Fruit fly (Drosophila melanogaster) whole organism, embryonic: ENCODE results near the gene CG11975.

Experiments used
- ATbp ChIP-seq: fragments of 200-800 bp; sonication (Bioruptor generic); optimal IDR thresholded peaks from 2 replicates; lab custom pipeline; 2017; ENCODE audit warnings: missing biosample characterization, mild to moderate bottlenecking, missing genetic modification characterization, missing genetic modification reagents
- BEAF-32 ChIP-seq: fragments of 200-800 bp; sonication (Bioruptor generic); optimal IDR thresholded peaks from 3 replicates; lab custom pipeline; 2017; ENCODE audit warnings: missing biosample characterization, missing genetic modification characterization, mild to moderate bottlenecking, moderate library complexity, missing genetic modification reagents
- CG10267 ChIP-seq: fragments of 200-800 bp; sonication (Bioruptor generic); optimal IDR thresholded peaks from 2 replicates; lab custom pipeline; 2018; ENCODE audit warnings: missing biosample characterization, mild to moderate bottlenecking, missing genetic modification characterization, moderate library complexity
- CG10366 ChIP-seq: fragments of 200-800 bp; sonication (Bioruptor generic); IDR thresholded peaks from 2 replicates; pipeline ENCODE4 v1.3.6; 2022; ENCODE audit warnings: missing biosample characterization, missing genetic modification characterization
- CG11093 ChIP-seq: fragments of 200-800 bp; sonication (Bioruptor generic); IDR thresholded peaks from 3 replicates; pipeline ENCODE4 v1.3.6; 2022; ENCODE audit warnings: missing biosample characterization, missing genetic modification characterization
- CG11560 ChIP-seq: fragments of 200-800 bp; sonication (Bioruptor generic); IDR thresholded peaks from 3 replicates; pipeline ENCODE4 v1.3.6; 2022; ENCODE audit warnings: missing biosample characterization, missing genetic modification characterization
- CG12391 ChIP-seq: fragments of 200-800 bp; sonication (Bioruptor generic); optimal IDR thresholded peaks from 3 replicates; lab custom pipeline; 2018; ENCODE audit warnings: missing biosample characterization, mild to moderate bottlenecking, missing genetic modification characterization, moderate library complexity
- CG15073 ChIP-seq: fragments of 200-800 bp; sonication (Bioruptor generic); optimal IDR thresholded peaks from 2 replicates; lab custom pipeline; 2016; ENCODE audit warnings: missing biosample characterization, missing genetic modification characterization
- CG16813 ChIP-seq: fragments of 200-800 bp; sonication (Bioruptor generic); IDR thresholded peaks from 3 replicates; pipeline ENCODE4 v1.3.6; 2022; ENCODE audit warnings: missing biosample characterization, missing genetic modification characterization; ENCODE audit not compliant: partially characterized antibody
- CG18262 ChIP-seq: fragments of 200-800 bp; optimal IDR thresholded peaks from 3 replicates; lab custom pipeline; 2019; ENCODE audit warnings: missing biosample characterization, mild to moderate bottlenecking, missing genetic modification characterization, moderate library complexity
- CG1832 ChIP-seq: fragments of 200-800 bp; sonication (Bioruptor generic); optimal IDR thresholded peaks from 2 replicates; lab custom pipeline; 2017; ENCODE audit warnings: missing biosample characterization, mild to moderate bottlenecking, missing genetic modification characterization, inconsistent platforms
- CG31441 ChIP-seq: fragments of 200-800 bp; sonication (Bioruptor generic); IDR thresholded peaks from 2 replicates; pipeline ENCODE4 v1.3.6; 2022; ENCODE audit warnings: missing biosample characterization, missing genetic modification characterization
- CG3163 ChIP-seq: fragments of 200-800 bp; sonication (Bioruptor generic); optimal IDR thresholded peaks from 3 replicates; lab custom pipeline; 2016; ENCODE audit warnings: missing biosample characterization, missing genetic modification characterization
- CG32772 ChIP-seq: fragments of 200-800 bp; sonication (Bioruptor generic); IDR thresholded peaks from 2 replicates; pipeline ENCODE4 v1.3.6; 2022; ENCODE audit warnings: missing biosample characterization, missing genetic modification characterization
- CG33213 ChIP-seq: fragments of 200-800 bp; sonication (Bioruptor generic); optimal IDR thresholded peaks from 3 replicates; lab custom pipeline; 2016; ENCODE audit warnings: missing biosample characterization, missing genetic modification characterization
- CG34224 ChIP-seq: fragments of 200-800 bp; sonication (Bioruptor generic); IDR thresholded peaks from 3 replicates; pipeline ENCODE4 v1.3.6; 2022; ENCODE audit warnings: missing biosample characterization, missing genetic modification characterization; ENCODE audit not compliant: partially characterized antibody
- CG34422 ChIP-seq: fragments of 200-800 bp; sonication (Bioruptor generic); IDR thresholded peaks from 3 replicates; pipeline ENCODE4 v1.3.6; 2022; ENCODE audit warnings: missing biosample characterization, missing genetic modification characterization
- CG3838 ChIP-seq: fragments of 200-800 bp; sonication (Bioruptor generic); optimal IDR thresholded peaks from 3 replicates; lab custom pipeline; 2016; ENCODE audit warnings: missing biosample characterization, missing genetic modification characterization
- CG4424 ChIP-seq: fragments of 200-800 bp; sonication (Bioruptor generic); optimal IDR thresholded peaks from 3 replicates; lab custom pipeline; 2016; ENCODE audit warnings: missing biosample characterization, missing genetic modification characterization
- CG5953 ChIP-seq: fragments of 200-800 bp; sonication (Bioruptor generic); IDR thresholded peaks from 2 replicates; pipeline ENCODE4 v1.3.6; 2022; ENCODE audit warnings: missing biosample characterization, missing genetic modification characterization
- CG6175 ChIP-seq: fragments of 200-800 bp; sonication (Bioruptor generic); IDR thresholded peaks from 3 replicates; pipeline ENCODE4 v1.3.6; 2022; ENCODE audit warnings: missing biosample characterization, missing genetic modification characterization
- CG6254 ChIP-seq: fragments of 200-800 bp; sonication (Bioruptor generic); optimal IDR thresholded peaks from 3 replicates; lab custom pipeline; 2017; ENCODE audit warnings: mild to moderate bottlenecking, missing biosample characterization, missing genetic modification reagents, missing genetic modification characterization
- CG7357 ChIP-seq: fragments of 200-800 bp; sonication (Bioruptor generic); IDR thresholded peaks from 3 replicates; pipeline ENCODE4 v1.3.6; 2022; ENCODE audit warnings: missing biosample characterization, missing genetic modification characterization
- CG8089 ChIP-seq: fragments of 200-800 bp; sonication (Bioruptor generic); optimal IDR thresholded peaks from 3 replicates; lab custom pipeline; 2016; ENCODE audit warnings: missing biosample characterization, missing genetic modification characterization
- CG8944 ChIP-seq: fragments of 200-800 bp; sonication (Bioruptor generic); optimal IDR thresholded peaks from 3 replicates; lab custom pipeline; 2016; ENCODE audit warnings: missing biosample characterization, missing genetic modification characterization
- CrebB ChIP-seq: fragments of 200-800 bp; sonication (Bioruptor generic); optimal IDR thresholded peaks from 3 replicates; lab custom pipeline; 2018; ENCODE audit warnings: missing biosample characterization, mild to moderate bottlenecking, missing genetic modification characterization
- D ChIP-seq, 2 experiments: fragments of 200-800 bp in 1 of 2; fragments of >200 bp in 1 of 2; sonication (Bioruptor generic) in 1 of 2; optimal IDR thresholded peaks; 2 replicates in 1 of 2; 3 replicates in 1 of 2; lab custom pipeline; 2017; ENCODE audit warnings: mild to moderate bottlenecking in 1 of 2, missing biosample characterization in 1 of 2, missing genetic modification characterization in 1 of 2, missing genetic modification reagents in 1 of 2
- Dad ChIP-seq: fragments of 200-800 bp; sonication (Bioruptor generic); optimal IDR thresholded peaks from 3 replicates; lab custom pipeline; 2016; ENCODE audit warnings: missing biosample characterization, missing genetic modification characterization
- Fer3 ChIP-seq: fragments of 200-800 bp; sonication (Bioruptor generic); optimal IDR thresholded peaks from 2 replicates; lab custom pipeline; 2018; ENCODE audit warnings: missing biosample characterization, mild to moderate bottlenecking, missing genetic modification characterization, moderate library complexity
- HHEX ChIP-seq: fragments of 200-800 bp; sonication (Bioruptor generic); optimal IDR thresholded peaks from 3 replicates; lab custom pipeline; 2017; ENCODE audit warnings: missing biosample characterization, mild to moderate bottlenecking, missing genetic modification characterization, missing genetic modification reagents
- HmgD ChIP-seq: fragments of 200-800 bp; sonication (Bioruptor generic); optimal IDR thresholded peaks from 3 replicates; lab custom pipeline; 2016; ENCODE audit warnings: missing biosample characterization, missing genetic modification characterization
- Lpt ChIP-seq: fragments of >200 bp; optimal IDR thresholded peaks from 2 replicates; lab custom pipeline; 2018; ENCODE audit warnings: missing biosample characterization, missing genetic modification characterization
- Ssrp ChIP-seq: fragments of 200-800 bp; sonication (Bioruptor generic); optimal IDR thresholded peaks from 2 replicates; lab custom pipeline; 2018; ENCODE audit warnings: missing biosample characterization, mild to moderate bottlenecking, missing genetic modification characterization, moderate library complexity
- bab2 ChIP-seq: fragments of 200-800 bp; sonication (Bioruptor generic); optimal IDR thresholded peaks from 2 replicates; lab custom pipeline; 2016; ENCODE audit warnings: missing biosample characterization, missing genetic modification characterization
- ci ChIP-seq: fragments of 200-800 bp; sonication (Bioruptor generic); IDR thresholded peaks from 3 replicates; pipeline ENCODE4 v1.3.6; 2022; ENCODE audit warnings: missing biosample characterization, missing genetic modification characterization
- dpn ChIP-seq, 2 experiments: fragments of 200-800 bp; sonication (Bioruptor generic); optimal IDR thresholded peaks; 3 replicates each; lab custom pipeline; 2016; ENCODE audit warnings: missing biosample characterization in 2 of 2, missing genetic modification characterization in 2 of 2
- dysf ChIP-seq: fragments of 200-800 bp; sonication (Bioruptor generic); IDR thresholded peaks from 3 replicates; pipeline ENCODE4 v1.3.6; 2022; ENCODE audit warnings: missing biosample characterization, missing genetic modification characterization
- esg ChIP-seq: fragments of 200-800 bp; sonication (Bioruptor generic); conservative IDR thresholded peaks from 2 replicates; pipeline ENCODE4 v1.3.6; 2022; ENCODE audit warnings: missing biosample characterization, missing genetic modification characterization
- ewg ChIP-seq: fragments of 200-800 bp; sonication (Bioruptor generic); optimal IDR thresholded peaks from 3 replicates; lab custom pipeline; 2017; ENCODE audit warnings: mild to moderate bottlenecking, missing biosample characterization, missing genetic modification reagents, missing genetic modification characterization
- fd96Cb ChIP-seq: fragments of 200-800 bp; sonication (Bioruptor generic); optimal IDR thresholded peaks from 2 replicates; lab custom pipeline; 2018; ENCODE audit warnings: missing biosample characterization, mild to moderate bottlenecking, missing genetic modification characterization, moderate library complexity
- hb ChIP-seq: fragments of 200-800 bp; sonication (Bioruptor generic); IDR thresholded peaks from 3 replicates; pipeline ENCODE4 v1.3.6; 2022; ENCODE audit warnings: missing biosample characterization, missing genetic modification characterization; ENCODE audit not compliant: partially characterized antibody
- insv ChIP-seq, 2 experiments: fragments of 200-800 bp; sonication (Bioruptor generic); optimal IDR thresholded peaks; 3 replicates each; lab custom pipeline; 2016 to 2018; ENCODE audit warnings: missing biosample characterization in 2 of 2, missing genetic modification characterization in 2 of 2
- knrl ChIP-seq: fragments of 200-800 bp; sonication (Bioruptor generic); IDR thresholded peaks from 3 replicates; pipeline ENCODE4 v1.3.6; 2022; ENCODE audit warnings: missing biosample characterization, missing genetic modification characterization; ENCODE audit not compliant: partially characterized antibody
- luna ChIP-seq: fragments of 200-800 bp; sonication (Bioruptor generic); optimal IDR thresholded peaks from 2 replicates; lab custom pipeline; 2016; ENCODE audit warnings: missing biosample characterization, missing genetic modification characterization
- run ChIP-seq: fragments of 200-800 bp; sonication (Bioruptor generic); optimal IDR thresholded peaks from 3 replicates; lab custom pipeline; 2018; ENCODE audit warnings: missing biosample characterization, mild to moderate bottlenecking, missing genetic modification characterization
- sens-2 ChIP-seq: fragments of 200-800 bp; sonication (Bioruptor generic); IDR thresholded peaks from 2 replicates; pipeline ENCODE4 v1.3.6; 2022; ENCODE audit warnings: missing biosample characterization, missing genetic modification characterization
- slp2 ChIP-seq: fragments of 200-800 bp; sonication (Bioruptor generic); optimal IDR thresholded peaks from 2 replicates; lab custom pipeline; 2016; ENCODE audit warnings: missing biosample characterization, missing genetic modification characterization
- toy ChIP-seq: fragments of 200-800 bp; sonication (Bioruptor generic); IDR thresholded peaks from 2 replicates; pipeline ENCODE4 v1.3.6; 2022; ENCODE audit warnings: missing biosample characterization, missing genetic modification characterization
- vvl ChIP-seq: fragments of 200-800 bp; sonication (Bioruptor generic); IDR thresholded peaks from 2 replicates; pipeline ENCODE4 v1.3.6; 2022; ENCODE audit warnings: missing biosample characterization, missing genetic modification characterization
- zfh1 ChIP-seq: fragments of 200-800 bp; sonication (Bioruptor generic); IDR thresholded peaks from 3 replicates; pipeline ENCODE4 v1.3.6; 2022; ENCODE audit warnings: missing biosample characterization, missing genetic modification characterization

Gene CG11975

DNA sequence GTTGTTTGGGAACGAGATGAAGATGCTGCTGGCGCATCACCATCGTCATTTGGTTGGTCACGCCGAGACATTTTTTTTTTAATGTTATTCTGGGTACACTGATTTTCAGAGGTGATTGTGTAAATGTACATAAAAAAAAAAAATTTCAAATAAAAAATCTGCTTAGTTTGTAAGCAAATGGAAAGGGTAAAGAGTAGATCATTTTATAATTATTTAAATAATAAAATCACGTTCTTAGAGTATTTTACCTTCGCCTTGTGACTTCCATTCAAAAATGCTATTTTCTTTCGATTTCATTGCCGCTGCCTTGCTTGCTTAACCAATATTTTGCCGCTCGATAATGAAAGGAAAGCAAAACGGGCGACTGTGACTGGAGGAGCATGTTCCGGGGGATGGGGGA is 14.3 kb upstream of the CG11975 start (continued):
- TF ChIP-seq CG10267 (peak; percentile 35), CG8944 (GFP tag; lab: Kevin White, UChicago) (no peak), Dad (GFP tag; lab: Kevin White, UChicago) (no peak), Ssrp (tag; lab: Kevin White, UChicago) (peak; percentile 66), CG1832 (GFP tag; lab: Kevin White, UChicago) (no peak), Lpt (GFP tag; lab: Kevin White, UChicago) (no peak), CG7357 (GFP tag; lab: Robert Waterston, UW) (peak; percentile 34; the same call in 1 of the 3 replicates), zfh1 (no peak), knrl (no peak), CG33213 (GFP tag; lab: Kevin White, UChicago) (no peak), ewg (peak; percentile 31), dpn (GFP tag; optimal IDR thresholded peaks at IDR 0.05; lab: Kevin White, UChicago) (peak in 1 of 2 experiments; percentile 1), dysf (GFP tag; lab: Robert Waterston, UW) (no peak; the same call in 2 of the 3 replicates), D (optimal IDR thresholded peaks at IDR 0.05; lab: Kevin White, UChicago) (no peak), D (GFP tag; optimal IDR thresholded peaks at IDR 0.05; lab: Kevin White, UChicago) (peak; percentile 50), CrebB (tag; lab: Kevin White, UChicago) (no peak), CG18262 (peak; percentile 23), CG5953 (GFP tag; lab: Robert Waterston, UW) (0 out of 2 replicates have a peak, but pooled peaks have one; percentile 37), esg (GFP tag; lab: Robert Waterston, UW) (0 out of 2 replicates have a peak, but pooled peaks have one; percentile 23), slp2 (no peak), vvl (GFP tag; lab: Robert Waterston, UW) (peak; percentile 40; the same call in 1 of the 2 replicates), CG16813 (no peak), CG10366 (GFP tag; lab: Robert Waterston, UW) (peak; percentile 49; the same call in 1 of the 2 replicates), CG11560 (0 out of 3 replicates have a peak, but pooled peaks have one; percentile 27), CG11093 (GFP tag; lab: Robert Waterston, UW) (0 out of 3 replicates have a peak, but pooled peaks have one; percentile 50), HHEX (GFP tag; lab: Kevin White, UChicago) (peak; percentile 16), sens-2 (no peak), CG6254 (peak; percentile 2), insv (GFP tag; optimal IDR thresholded peaks at IDR 0.05; lab: Kevin White, UChicago) (no peak), bab2 (GFP tag; lab: Kevin White, UChicago) (no peak), toy (GFP tag; lab: Robert Waterston, UW) (no peak), CG34422 (GFP tag; lab: Robert Waterston, UW) (peak; percentile 30; the same call in 1 of the 3 replicates), luna (GFP tag; lab: Kevin White, UChicago) (no peak), CG4424 (GFP tag; lab: Kevin White, UChicago) (peak; percentile 22), CG3163 (GFP tag; lab: Kevin White, UChicago) (no peak), CG6175 (GFP tag; lab: Robert Waterston, UW) (no peak), ATbp (peak; percentile 55), ci (peak; percentile 80; the same call in 2 of the 3 replicates), HmgD (GFP tag; lab: Kevin White, UChicago) (no peak), CG12391 (peak; percentile 32), CG8089 (GFP tag; lab: Kevin White, UChicago) (no peak), hb (GFP tag; lab: Robert Waterston, UW) (no peak), CG34224 (no peak), CG32772 (GFP tag; lab: Robert Waterston, UW) (peak; percentile 16; the same call in 1 of the 2 replicates), fd96Cb (tag; lab: Kevin White, UChicago) (peak; percentile 58), CG3838 (GFP tag; lab: Kevin White, UChicago) (no peak), run (tag; lab: Kevin White, UChicago) (no peak), CG31441 (GFP tag; lab: Robert Waterston, UW) (0 out of 2 replicates have a peak, but pooled peaks have one; percentile 39), CG15073 (no peak), Fer3 (no peak), BEAF-32 (GFP tag; lab: Kevin White, UChicago) (no peak)
